Worm (Caenorhabditis elegans): ENCODE results near the gene K02D10.3.

- TF ChIP-seq zip-5 (tag; optimal IDR thresholded peaks at IDR 0.05) (no peak), ttx-3 (tag; optimal IDR thresholded peaks at IDR 0.05) (no peak), ceh-31 (tag; optimal IDR thresholded peaks at IDR 0.05) (peak; percentile 2), ceh-48 (tag; optimal IDR thresholded peaks at IDR 0.05) (no peak), pag-3 (tag; optimal IDR thresholded peaks at IDR 0.05; ENCODE audit: borderline replicate concordance) (no peak), tbx-2 (tag; optimal IDR thresholded peaks at IDR 0.05) (no peak), dve-1 (tag; optimal IDR thresholded peaks at IDR 0.05) (no peak), nhr-11 (tag; optimal IDR thresholded peaks at IDR 0.05) (no peak), unc-55 (GFP tag; optimal IDR thresholded peaks at IDR 0.05) (peak; percentile 2), ceh-18 (tag; optimal IDR thresholded peaks at IDR 0.05) (peak; percentile 72)
Measured at ce11 chrIII:8734327-8734885, 37.3 kb downstream of the K02D10.3 start.
